Worm (Caenorhabditis elegans): ENCODE results near the gene sru-24.

The sru-24 gene

DNA sequence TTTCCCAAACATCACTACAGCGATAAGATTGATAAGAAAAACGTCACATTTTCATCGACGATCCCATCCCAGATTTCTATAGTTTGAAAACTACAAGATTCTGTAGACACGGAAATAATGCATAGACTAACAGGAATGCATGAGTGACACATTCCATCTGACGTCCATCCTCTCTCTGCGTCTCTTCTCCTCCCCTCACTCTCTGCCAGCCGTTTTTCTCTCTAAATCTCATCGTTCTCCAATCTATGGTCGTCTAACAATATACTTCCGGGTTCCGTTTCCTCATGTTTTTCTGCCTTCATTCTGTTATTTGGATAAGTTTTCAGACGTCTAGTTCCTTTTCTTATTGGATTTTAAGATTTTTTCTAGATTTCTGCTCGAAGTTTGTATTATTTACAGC, 52.2 kb downstream of the sru-24 start, which contains the start of gene F48G7.4:
Gene F48G7.4 (plus strand): TSS at position 400 of the 400 bp plus-strand sequence.
- TF ChIP-seq ceh-28 (tag; optimal IDR thresholded peaks at IDR 0.05), result peak; percentile 74
- peak; percentile 8 for TF ChIP-seq R02D3.7 (tag; optimal IDR thresholded peaks at IDR 0.05)
- no peak for TF ChIP-seq nhr-237 (tag; optimal IDR thresholded peaks at IDR 0.05)
- peak; percentile 22 for TF ChIP-seq mdl-1 (tag; optimal IDR thresholded peaks at IDR 0.05)
- no peak for TF ChIP-seq elt-2 (tag; optimal IDR thresholded peaks at IDR 0.05)
- peak; percentile 58 for TF ChIP-seq nhr-11 (tag; optimal IDR thresholded peaks at IDR 0.05)
- no peak for TF ChIP-seq ceh-9 (tag; optimal IDR thresholded peaks at IDR 0.05)
- TF ChIP-seq pqm-1 (tag; optimal IDR thresholded peaks at IDR 0.05), result peak; percentile 44
- peak; percentile 73 for TF ChIP-seq nhr-23 (tag; optimal IDR thresholded peaks at IDR 0.05)
- TF ChIP-seq ama-1 (optimal IDR thresholded peaks at IDR 0.05), result no peak
- TF ChIP-seq lin-39 (tag; optimal IDR thresholded peaks at IDR 0.05), result peak; percentile 23
- peak; percentile 94 for TF ChIP-seq unc-62 (GFP tag; optimal IDR thresholded peaks at IDR 0.05)
- TF ChIP-seq nhr-43 (tag; optimal IDR thresholded peaks at IDR 0.05; ENCODE audit: poor library complexity, severe bottlenecking), result no peak
- no peak for TF ChIP-seq sea-2 (GFP tag; optimal IDR thresholded peaks at IDR 0.05)
- TF ChIP-seq fkh-2 (tag; optimal IDR thresholded peaks at IDR 0.05), result no peak
- no peak for TF ChIP-seq skn-1 (tag; optimal IDR thresholded peaks at IDR 0.05)
- TF ChIP-seq ztf-11 (tag; optimal IDR thresholded peaks at IDR 0.05), result no peak
- TF ChIP-seq daf-12 (tag; optimal IDR thresholded peaks at IDR 0.05), result no peak
- TF ChIP-seq nhr-25 (tag; optimal IDR thresholded peaks at IDR 0.05), result peak; percentile 4
- TF ChIP-seq eor-1 (tag; optimal IDR thresholded peaks at IDR 0.05), result no peak
- TF ChIP-seq tbx-2 (tag; optimal IDR thresholded peaks at IDR 0.05), result peak; percentile 57
- TF ChIP-seq nfya-1 (tag; optimal IDR thresholded peaks at IDR 0.05; ENCODE audit: insufficient read depth), result peak; percentile 70
- TF ChIP-seq nhr-76 (tag; optimal IDR thresholded peaks at IDR 0.05), result no peak
- TF ChIP-seq snpc-4 (tag; optimal IDR thresholded peaks at IDR 0.05), result peak; percentile 85
- no peak for TF ChIP-seq pha-4 (tag; optimal IDR thresholded peaks at IDR 0.05)
- no peak for TF ChIP-seq lsy-12 (tag; optimal IDR thresholded peaks at IDR 0.05)
- no peak for TF ChIP-seq ZK546.5 (tag; optimal IDR thresholded peaks at IDR 0.05)
- TF ChIP-seq unc-39 (tag; optimal IDR thresholded peaks at IDR 0.05), result no peak
- TF ChIP-seq nhr-67 (tag; optimal IDR thresholded peaks at IDR 0.05), result no peak
- no peak for TF ChIP-seq ceh-82 (tag; optimal IDR thresholded peaks at IDR 0.05)
- no peak for TF ChIP-seq nhr-77 (tag; optimal IDR thresholded peaks at IDR 0.05)
- no peak for TF ChIP-seq aly-2 (tag; optimal IDR thresholded peaks at IDR 0.05)
- no peak for TF ChIP-seq elt-3 (tag; optimal IDR thresholded peaks at IDR 0.05)
- no peak for TF ChIP-seq mml-1 (tag; optimal IDR thresholded peaks at IDR 0.05)
- no peak for TF ChIP-seq zag-1 (tag; optimal IDR thresholded peaks at IDR 0.05)
- no peak for TF ChIP-seq nhr-12 (tag; optimal IDR thresholded peaks at IDR 0.05)
- no peak for TF ChIP-seq ceh-16 (tag; optimal IDR thresholded peaks at IDR 0.05)
- peak; percentile 64 for TF ChIP-seq elt-1 (tag; optimal IDR thresholded peaks at IDR 0.05)
- TF ChIP-seq egl-5 (tag; optimal IDR thresholded peaks at IDR 0.05), result no peak
- peak; percentile 83 for TF ChIP-seq jun-1 (tag; optimal IDR thresholded peaks at IDR 0.05)
- peak; percentile 66 for TF ChIP-seq lin-15B (tag; optimal IDR thresholded peaks at IDR 0.05)
- no peak for TF ChIP-seq fkh-10 (GFP tag; optimal IDR thresholded peaks at IDR 0.05)
- TF ChIP-seq hmg-11 (tag; optimal IDR thresholded peaks at IDR 0.05), result peak; percentile 84
- TF ChIP-seq ztf-4 (tag; optimal IDR thresholded peaks at IDR 0.05), result no peak
- TF ChIP-seq egl-27 (tag; optimal IDR thresholded peaks at IDR 0.05), result peak; percentile 51
- no peak for TF ChIP-seq fos-1 (tag; optimal IDR thresholded peaks at IDR 0.05)
- no peak for TF ChIP-seq nhr-28 (tag; optimal IDR thresholded peaks at IDR 0.05)

ce11 chrV:617917-618316, 53.3 kb downstream of the sru-24 start:
- no peak for TF ChIP-seq elt-3 (tag; optimal IDR thresholded peaks at IDR 0.05)
- TF ChIP-seq aly-2 (tag; optimal IDR thresholded peaks at IDR 0.05), result no peak
- no peak for TF ChIP-seq nhr-28 (tag; optimal IDR thresholded peaks at IDR 0.05)
- peak; percentile 38 for TF ChIP-seq nhr-11 (tag; optimal IDR thresholded peaks at IDR 0.05)
